Worm (Caenorhabditis elegans) whole organism, young adult: ENCODE data around the gene C44C10.7.

Experiments
- B0336.3 ChIP-seq: fragments of 200-800 bp; sonication (Bioruptor generic); IDR thresholded peaks from 2 replicates; pipeline ENCODE4 v1.3.6; 2022; ENCODE audit warnings: missing genetic modification characterization, missing compliant biosample characterization
- F57C9.4 ChIP-seq: sonication (generic microtip); optimal IDR thresholded peaks from 2 replicates; lab custom pipeline; 2017; ENCODE audit warnings: mild to moderate bottlenecking, missing genetic modification characterization, missing compliant biosample characterization
- cebp-2 ChIP-seq: fragments of 200-800 bp; sonication (Bioruptor generic); IDR thresholded peaks from 2 replicates; pipeline ENCODE4 v1.3.6; 2022; ENCODE audit warnings: missing genetic modification characterization, missing compliant biosample characterization
- ets-4 ChIP-seq: fragments of 200-800 bp; sonication (Bioruptor generic); optimal IDR thresholded peaks from 2 replicates; lab custom pipeline; 2018; ENCODE audit warnings: mild to moderate bottlenecking, missing genetic modification characterization, missing compliant biosample characterization
- lsl-1 ChIP-seq: fragments of 200-800 bp; sonication (Bioruptor generic); optimal IDR thresholded peaks from 2 replicates; lab custom pipeline; 2018; ENCODE audit warnings: mild to moderate bottlenecking, missing genetic modification characterization, moderate library complexity, missing compliant biosample characterization
- nhr-179 ChIP-seq: sonication (generic microtip); optimal IDR thresholded peaks from 2 replicates; lab custom pipeline; 2016; ENCODE audit warnings: mild to moderate bottlenecking, missing genetic modification characterization, missing compliant biosample characterization
- pha-4 ChIP-seq: fragments of 150-350 bp; sonication (generic microtip); optimal IDR thresholded peaks from 2 replicates; lab custom pipeline; 2014; ENCODE audit warnings: missing biosample characterization, missing genetic modification reagents, missing genetic modification characterization
- tlf-1 ChIP-seq: fragments of 200-800 bp; sonication (Bioruptor generic); optimal IDR thresholded peaks from 2 replicates; lab custom pipeline; 2018; ENCODE audit warnings: mild to moderate bottlenecking, missing genetic modification characterization, missing compliant biosample characterization
- zfh-2 ChIP-seq: fragments of 200-800 bp; sonication (Bioruptor generic); conservative IDR thresholded peaks from 2 replicates; pipeline ENCODE4 v1.3.6; 2022; ENCODE audit warnings: missing genetic modification reagents, missing genetic modification characterization, missing compliant biosample characterization

- TF ChIP-seq cebp-2 (GFP tag; lab: Robert Waterston, UW) (no peak), pha-4 (no peak), nhr-179 (tag; lab: Kevin White, UChicago) (no peak), B0336.3 (no peak), ets-4 (GFP tag; lab: Kevin White, UChicago) (no peak), zfh-2 (GFP tag; lab: Robert Waterston, UW) (no peak), F57C9.4 (tag; lab: Kevin White, UChicago) (no peak), tlf-1 (GFP tag; lab: Kevin White, UChicago) (no peak), lsl-1 (no peak)
These were observed 29.7 kb downstream of the C44C10.7 start, which contains the start of gene T04F8.3 for ce11 chrX:11658331-11658730.
